Worm (Caenorhabditis elegans) whole organism, L1 larva: ENCODE results near the gene sto-1.

Experiments
- ceh-82 ChIP-seq, 3 experiments: fragments of 150-350 bp in 1 of 3; sonication (generic microtip) in 2 of 3; optimal IDR thresholded peaks; 2 replicates each; lab custom pipeline; 2014 to 2017; ENCODE audit warnings: missing biosample characterization in 3 of 3, missing genetic modification characterization in 3 of 3
- nhr-90 ChIP-seq: sonication (generic microtip); optimal IDR thresholded peaks from 2 replicates; lab custom pipeline; 2016; ENCODE audit warnings: mild to moderate bottlenecking, missing genetic modification characterization, missing compliant biosample characterization; ENCODE audit not compliant: poor library complexity

DNA sequence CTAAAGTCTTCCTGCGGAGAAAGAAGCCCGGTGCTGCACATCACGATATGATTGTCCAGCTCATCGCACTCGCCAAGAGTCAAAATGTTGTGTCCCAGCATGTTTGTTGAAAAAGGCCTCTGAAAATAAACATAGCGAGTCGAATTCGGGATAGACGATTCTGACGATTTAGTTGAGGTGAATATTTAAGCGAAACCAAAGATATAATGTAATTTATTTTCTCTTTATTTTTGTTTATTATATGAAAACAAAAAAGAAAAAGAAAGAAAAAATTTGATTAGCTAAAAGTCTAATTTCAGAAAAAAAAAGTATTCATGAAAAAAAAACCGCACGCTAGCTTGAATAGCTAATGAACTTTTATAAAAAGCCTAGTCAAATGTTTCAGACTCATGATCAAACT, 30.0 kb upstream of the sto-1 start, which contains the start of gene ceh-14:
- TF ChIP-seq nhr-90 (tag; lab: Kevin White, UChicago), result no peak
- no peak for TF ChIP-seq ceh-82 (tag; optimal IDR thresholded peaks at IDR 0.05; lab: Kevin White, UChicago)
